Worm (Caenorhabditis elegans): ENCODE data around the gene F59E12.17.

The F59E12.17 gene

ce11 chrII:5696218-5696617, 46.9 kb upstream of the F59E12.17 start:
- TF ChIP-seq nhr-11 (tag; optimal IDR thresholded peaks at IDR 0.05) (no peak), sox-2 (GFP tag; IDR thresholded peaks at IDR 0.05) (no peak), F13H6.1 (tag; optimal IDR thresholded peaks at IDR 0.05) (no peak), lin-11 (tag; optimal IDR thresholded peaks at IDR 0.05) (no peak), C38D4.7 (GFP tag; optimal IDR thresholded peaks at IDR 0.05) (no peak)

- TF ChIP-seq fkh-10 (GFP tag; optimal IDR thresholded peaks at IDR 0.05) (no peak), tbx-7 (tag; optimal IDR thresholded peaks at IDR 0.05) (no peak), unc-3 (GFP tag; conservative IDR thresholded peaks at IDR 0.05) (no peak), unc-3 (tag; optimal IDR thresholded peaks at IDR 0.05) (no peak), dmd-4 (tag; optimal IDR thresholded peaks at IDR 0.05; ENCODE audit: borderline replicate concordance) (no peak), unc-55 (GFP tag; optimal IDR thresholded peaks at IDR 0.05) (no peak)
These were observed 45.5 kb upstream of the F59E12.17 start, which contains the start of gene C25H3.14 for ce11 chrII:5694798-5695197. Gene C25H3.14, plus strand, starts transcription at chrII:5695098.

- TF ChIP-seq ceh-2 (tag; optimal IDR thresholded peaks at IDR 0.05): no peak
- no peak for TF ChIP-seq unc-86 (tag; optimal IDR thresholded peaks at IDR 0.05)
- TF ChIP-seq K09A11.1 (tag; optimal IDR thresholded peaks at IDR 0.05; ENCODE audit: insufficient read depth): no peak
- TF ChIP-seq pha-2 (tag; optimal IDR thresholded peaks at IDR 0.05): no peak
- no peak for TF ChIP-seq lin-11 (tag; optimal IDR thresholded peaks at IDR 0.05)
- TF ChIP-seq ceh-14 (tag; optimal IDR thresholded peaks at IDR 0.05): no peak
- TF ChIP-seq ceh-22 (tag; optimal IDR thresholded peaks at IDR 0.05): no peak
- TF ChIP-seq elt-2 (tag; optimal IDR thresholded peaks at IDR 0.05): no peak
- no peak for TF ChIP-seq ceh-48 (tag; optimal IDR thresholded peaks at IDR 0.05)
- no peak for TF ChIP-seq ceh-30 (tag; optimal IDR thresholded peaks at IDR 0.05)
- TF ChIP-seq lim-6 (tag; optimal IDR thresholded peaks at IDR 0.05): no peak
- TF ChIP-seq eyg-1 (tag; optimal IDR thresholded peaks at IDR 0.05): no peak
- TF ChIP-seq ceh-34 (tag; optimal IDR thresholded peaks at IDR 0.05): no peak
- TF ChIP-seq syd-9 (tag; optimal IDR thresholded peaks at IDR 0.05): no peak
These were observed 44.6 kb upstream of the F59E12.17 start, which contains the start of gene C25H3.3 for ce11 chrII:5693893-5694292. Gene C25H3.3, plus strand, starts transcription at chrII:5694193.

- no peak for TF ChIP-seq hlh-30 (tag; optimal IDR thresholded peaks at IDR 0.05; ENCODE audit: insufficient read depth)
- TF ChIP-seq fkh-6 (tag; optimal IDR thresholded peaks at IDR 0.05): no peak
- TF ChIP-seq ztf-16 (tag; optimal IDR thresholded peaks at IDR 0.05): no peak
- no peak for TF ChIP-seq syd-9 (tag; optimal IDR thresholded peaks at IDR 0.05)
- no peak for TF ChIP-seq hlh-13 (GFP tag; optimal IDR thresholded peaks at IDR 0.05)
- TF ChIP-seq nhr-11 (tag; optimal IDR thresholded peaks at IDR 0.05): no peak
- no peak for TF ChIP-seq unc-86 (tag; optimal IDR thresholded peaks at IDR 0.05)
- no peak for TF ChIP-seq pros-1 (tag; optimal IDR thresholded peaks at IDR 0.05)
- TF ChIP-seq C08G9.2 (tag; optimal IDR thresholded peaks at IDR 0.05): no peak
- TF ChIP-seq nfya-1 (tag; optimal IDR thresholded peaks at IDR 0.05): peak; percentile 13
- no peak for TF ChIP-seq gmeb-2 (tag; optimal IDR thresholded peaks at IDR 0.05)
- no peak for TF ChIP-seq ceh-19 (GFP tag; optimal IDR thresholded peaks at IDR 0.05)
- no peak for TF ChIP-seq ceh-22 (tag; optimal IDR thresholded peaks at IDR 0.05)
- TF ChIP-seq sox-4 (tag; optimal IDR thresholded peaks at IDR 0.05): no peak
- no peak for TF ChIP-seq dve-1 (tag; optimal IDR thresholded peaks at IDR 0.05)
- no peak for TF ChIP-seq K02D7.2 (tag; optimal IDR thresholded peaks at IDR 0.05)
- TF ChIP-seq ttx-3 (tag; optimal IDR thresholded peaks at IDR 0.05): peak; percentile 8
- no peak for TF ChIP-seq C38D4.7 (GFP tag; optimal IDR thresholded peaks at IDR 0.05)
- TF ChIP-seq ceh-14 (tag; optimal IDR thresholded peaks at IDR 0.05): peak; percentile 28
- TF ChIP-seq F13H6.1 (tag; optimal IDR thresholded peaks at IDR 0.05): no peak
- no peak for TF ChIP-seq ceh-6 (GFP tag; optimal IDR thresholded peaks at IDR 0.05)
- TF ChIP-seq odd-2 (tag; optimal IDR thresholded peaks at IDR 0.05): no peak
- TF ChIP-seq hlh-8 (tag; optimal IDR thresholded peaks at IDR 0.05): no peak
- TF ChIP-seq unc-42 (tag; optimal IDR thresholded peaks at IDR 0.05): no peak
- peak; percentile 26 for TF ChIP-seq tbx-2 (tag; optimal IDR thresholded peaks at IDR 0.05)
- TF ChIP-seq hlh-6 (tag; optimal IDR thresholded peaks at IDR 0.05): no peak
- no peak for TF ChIP-seq hlh-15 (tag; optimal IDR thresholded peaks at IDR 0.05)
- TF ChIP-seq pax-1 (tag; optimal IDR thresholded peaks at IDR 0.05): no peak
- no peak for TF ChIP-seq dmd-4 (tag; optimal IDR thresholded peaks at IDR 0.05; ENCODE audit: borderline replicate concordance)
- TF ChIP-seq sdc-2 (tag; optimal IDR thresholded peaks at IDR 0.05): no peak
- no peak for TF ChIP-seq lim-6 (tag; optimal IDR thresholded peaks at IDR 0.05)
These were observed 42.0 kb upstream of the F59E12.17 start, which contains the start of the genes ndub-5 and eif-2D for ce11 chrII:5691216-5691771. Gene ndub-5, minus strand, starts transcription at chrII:5691353. Gene eif-2D, plus strand, starts transcription at chrII:5691721.

Data from whole organism, late embryonic.